Fruit fly (Drosophila melanogaster) whole organism, prepupa: ENCODE data around the gene CG13894.

Source experiments
- CG34406 ChIP-seq: fragments of 200-800 bp; sonication (Bioruptor generic); optimal IDR thresholded peaks from 3 replicates; lab custom pipeline; 2016; ENCODE audit warnings: missing biosample characterization, missing genetic modification characterization
- CG3919 ChIP-seq: fragments of 200-800 bp; sonication (Bioruptor generic); optimal IDR thresholded peaks from 3 replicates; lab custom pipeline; 2016; ENCODE audit warnings: missing biosample characterization, missing genetic modification characterization
- Smox ChIP-seq: fragments of 200-800 bp; sonication (Bioruptor generic); optimal IDR thresholded peaks from 3 replicates; lab custom pipeline; 2016; ENCODE audit warnings: missing biosample characterization, missing genetic modification characterization

DNA sequence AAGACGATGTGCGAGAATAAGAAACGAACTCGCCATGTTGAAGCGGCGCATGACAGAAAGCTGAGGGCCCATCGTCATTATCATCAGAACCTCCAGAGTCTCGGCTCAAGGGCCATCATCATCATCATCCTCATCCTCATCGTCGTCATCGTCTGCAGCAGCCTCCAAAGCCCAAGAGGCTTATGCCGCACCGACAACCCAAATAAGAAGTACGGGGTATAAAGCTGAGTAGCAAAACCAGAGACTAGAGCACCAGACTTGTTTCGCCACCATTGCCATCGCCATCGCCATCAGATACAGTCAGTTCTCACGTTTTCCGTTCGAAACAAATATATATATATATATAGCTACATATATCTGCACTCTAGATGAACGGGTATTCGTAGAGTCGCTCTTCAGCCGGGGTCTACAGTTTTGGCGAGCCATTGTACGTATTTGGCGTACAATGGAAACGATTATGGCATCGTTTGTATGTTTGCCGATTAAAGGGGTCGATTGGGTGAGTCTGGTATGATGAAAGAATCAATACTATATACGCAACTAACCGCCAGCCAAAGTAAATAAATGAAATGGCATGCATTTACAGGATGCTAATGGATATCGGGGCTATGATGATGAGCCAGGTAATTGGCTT is 4.3 kb upstream of the CG13894 start:
- TF ChIP-seq Smox (GFP tag; lab: Kevin White, UChicago) (no peak), CG3919 (no peak), CG34406 (GFP tag; lab: Kevin White, UChicago) (no peak)
